Fruit fly (Drosophila melanogaster) whole organism, embryonic: Measurements from ENCODE around the gene CG33784.

Experiments
- CG10274 ChIP-seq: fragments of 200-800 bp; sonication (Bioruptor generic); optimal IDR thresholded peaks from 3 replicates; lab custom pipeline; 2017; ENCODE audit warnings: missing biosample characterization, mild to moderate bottlenecking, missing genetic modification characterization
- CG11456 ChIP-seq: fragments of 200-800 bp; sonication (Bioruptor generic); IDR thresholded peaks from 3 replicates; pipeline ENCODE4 v1.3.6; 2022; ENCODE audit warnings: missing biosample characterization, missing genetic modification characterization
- CG11696 ChIP-seq: fragments of 200-800 bp; sonication (Bioruptor generic); IDR thresholded peaks from 2 replicates; pipeline ENCODE4 v1.3.6; 2022; ENCODE audit warnings: missing biosample characterization, missing genetic modification characterization
- CG12071 ChIP-seq: fragments of 200-800 bp; sonication (Bioruptor generic); optimal IDR thresholded peaks from 3 replicates; lab custom pipeline; 2018; ENCODE audit warnings: missing biosample characterization, mild to moderate bottlenecking, missing genetic modification characterization
- CG14965 ChIP-seq: fragments of 200-800 bp; sonication (Bioruptor generic); optimal IDR thresholded peaks from 2 replicates; lab custom pipeline; 2016; ENCODE audit warnings: missing biosample characterization, missing genetic modification characterization, borderline replicate concordance
- CG15269 ChIP-seq: fragments of 200-800 bp; sonication (Bioruptor generic); optimal IDR thresholded peaks from 2 replicates; lab custom pipeline; 2018; ENCODE audit warnings: missing biosample characterization, mild to moderate bottlenecking, missing genetic modification characterization, moderate library complexity
- CG17361 ChIP-seq: fragments of 200-800 bp; sonication (Bioruptor generic); IDR thresholded peaks from 3 replicates; pipeline ENCODE4 v1.3.6; 2022; ENCODE audit warnings: missing biosample characterization, missing genetic modification characterization
- CG18619 ChIP-seq: fragments of 200-800 bp; sonication (Bioruptor generic); optimal IDR thresholded peaks from 3 replicates; lab custom pipeline; 2017; ENCODE audit warnings: missing biosample characterization, mild to moderate bottlenecking, missing genetic modification characterization
- CG2120 ChIP-seq: fragments of 200-800 bp; sonication (Bioruptor generic); optimal IDR thresholded peaks from 3 replicates; lab custom pipeline; 2016; ENCODE audit warnings: missing biosample characterization, missing genetic modification characterization
- CG2129 ChIP-seq: fragments of 200-800 bp; sonication (Bioruptor generic); IDR thresholded peaks from 2 replicates; pipeline ENCODE4 v1.3.6; 2022; ENCODE audit warnings: missing biosample characterization, missing genetic modification characterization; ENCODE audit not compliant: partially characterized antibody
- CG2202 ChIP-seq: fragments of 200-800 bp; sonication (Bioruptor generic); optimal IDR thresholded peaks from 2 replicates; lab custom pipeline; 2018; ENCODE audit warnings: missing biosample characterization, mild to moderate bottlenecking, missing genetic modification characterization
- CG2712 ChIP-seq: fragments of 200-800 bp; optimal IDR thresholded peaks from 3 replicates; lab custom pipeline; 2019; ENCODE audit warnings: missing biosample characterization, mild to moderate bottlenecking, missing genetic modification characterization, moderate library complexity
- CG31224 ChIP-seq: fragments of 200-800 bp; sonication (Bioruptor generic); IDR thresholded peaks from 2 replicates; pipeline ENCODE4 v1.3.6; 2022; ENCODE audit warnings: missing biosample characterization, missing genetic modification characterization
- CG33557 ChIP-seq: fragments of 200-800 bp; sonication (Bioruptor generic); optimal IDR thresholded peaks from 2 replicates; lab custom pipeline; 2019; ENCODE audit warnings: missing biosample characterization, mild to moderate bottlenecking, missing genetic modification characterization, moderate library complexity
- CG3838 ChIP-seq: fragments of 200-800 bp; sonication (Bioruptor generic); optimal IDR thresholded peaks from 3 replicates; lab custom pipeline; 2016; ENCODE audit warnings: missing biosample characterization, missing genetic modification characterization
- CG5245 ChIP-seq: fragments of 200-800 bp; sonication (Bioruptor generic); optimal IDR thresholded peaks from 3 replicates; lab custom pipeline; 2016; ENCODE audit warnings: missing biosample characterization, missing genetic modification characterization
- CG6272 ChIP-seq: fragments of 200-800 bp; sonication (Bioruptor generic); IDR thresholded peaks from 2 replicates; pipeline ENCODE4 v1.3.6; 2022; ENCODE audit warnings: missing biosample characterization, missing genetic modification characterization
- CG6854 ChIP-seq: fragments of 200-800 bp; sonication (Bioruptor generic); optimal IDR thresholded peaks from 3 replicates; lab custom pipeline; 2017; ENCODE audit warnings: missing biosample characterization, mild to moderate bottlenecking, missing genetic modification characterization
- CG7556 ChIP-seq: fragments of 200-800 bp; sonication (Bioruptor generic); optimal IDR thresholded peaks from 2 replicates; lab custom pipeline; 2017; ENCODE audit warnings: missing biosample characterization, mild to moderate bottlenecking, missing genetic modification characterization
- CG7963 ChIP-seq: fragments of 200-800 bp; sonication (Bioruptor generic); IDR thresholded peaks from 3 replicates; pipeline ENCODE4 v1.3.6; 2022; ENCODE audit warnings: missing biosample characterization, missing genetic modification characterization; ENCODE audit not compliant: partially characterized antibody
- CG9437 ChIP-seq: fragments of 200-800 bp; sonication (Bioruptor generic); optimal IDR thresholded peaks from 2 replicates; lab custom pipeline; 2018; ENCODE audit warnings: missing biosample characterization, mild to moderate bottlenecking, missing genetic modification characterization
- CG9876 ChIP-seq: fragments of 200-800 bp; sonication (Bioruptor generic); optimal IDR thresholded peaks from 2 replicates; lab custom pipeline; 2016; ENCODE audit warnings: missing biosample characterization, missing genetic modification characterization
- Dad ChIP-seq: fragments of 200-800 bp; sonication (Bioruptor generic); optimal IDR thresholded peaks from 3 replicates; lab custom pipeline; 2016; ENCODE audit warnings: missing biosample characterization, missing genetic modification characterization
- E2f1 ChIP-seq: fragments of 200-800 bp; sonication (Bioruptor generic); IDR thresholded peaks from 2 replicates; pipeline ENCODE4 v1.3.6; 2022; ENCODE audit warnings: missing biosample characterization, missing genetic modification characterization
- HLH4C ChIP-seq: fragments of 200-800 bp; sonication (Bioruptor generic); IDR thresholded peaks from 3 replicates; pipeline ENCODE4 v1.3.6; 2022; ENCODE audit warnings: missing biosample characterization, missing genetic modification characterization; ENCODE audit not compliant: partially characterized antibody
- Hmr ChIP-seq: fragments of 200-800 bp; sonication (Bioruptor generic); optimal IDR thresholded peaks from 3 replicates; lab custom pipeline; 2017; ENCODE audit warnings: mild to moderate bottlenecking, missing biosample characterization, missing genetic modification reagents, missing genetic modification characterization
- Max ChIP-seq: fragments of 200-800 bp; sonication (Bioruptor generic); optimal IDR thresholded peaks from 2 replicates; lab custom pipeline; 2016; ENCODE audit warnings: missing biosample characterization, mild to moderate bottlenecking, missing genetic modification characterization
- NFAT ChIP-seq: fragments of 200-800 bp; sonication (Bioruptor generic); IDR thresholded peaks from 2 replicates; pipeline ENCODE4 v1.3.6; 2022; ENCODE audit warnings: missing biosample characterization, missing genetic modification characterization
- NfI ChIP-seq: fragments of 200-800 bp; sonication (Bioruptor generic); optimal IDR thresholded peaks from 3 replicates; lab custom pipeline; 2018; ENCODE audit warnings: missing biosample characterization, mild to moderate bottlenecking, missing genetic modification characterization, moderate library complexity
- Pdp1 ChIP-seq, 2 experiments: fragments of 200-800 bp; sonication (Bioruptor generic); optimal IDR thresholded peaks; 3 replicates each; lab custom pipeline; 2016; ENCODE audit warnings: missing biosample characterization in 2 of 2, missing genetic modification characterization in 2 of 2, mild to moderate bottlenecking in 1 of 2, moderate library complexity in 1 of 2
- Six4 ChIP-seq: fragments of 200-800 bp; sonication (Bioruptor generic); optimal IDR thresholded peaks from 2 replicates; lab custom pipeline; 2016; ENCODE audit warnings: missing biosample characterization, missing genetic modification characterization
- Sox102F ChIP-seq: fragments of 200-800 bp; sonication (Bioruptor generic); optimal IDR thresholded peaks from 2 replicates; lab custom pipeline; 2018; ENCODE audit warnings: missing biosample characterization, mild to moderate bottlenecking, missing genetic modification characterization, moderate library complexity
- Stat92E ChIP-seq, 3 experiments: fragments of >200 bp in 2 of 3; fragments of 200-800 bp in 1 of 3; sonication (Bioruptor generic) in 1 of 3; optimal IDR thresholded peaks; 2 replicates each; lab custom pipeline; 2017 to 2019; ENCODE audit warnings: missing biosample characterization in 3 of 3, missing genetic modification characterization in 3 of 3, mild to moderate bottlenecking in 1 of 3, moderate library complexity in 1 of 3
- ap ChIP-seq: fragments of 200-800 bp; sonication (Bioruptor generic); IDR thresholded peaks from 2 replicates; pipeline ENCODE4 v1.3.6; 2022; ENCODE audit warnings: missing biosample characterization, missing genetic modification characterization
- ara ChIP-seq: fragments of 200-800 bp; sonication (Bioruptor generic); IDR thresholded peaks from 2 replicates; pipeline ENCODE4 v1.3.6; 2022; ENCODE audit warnings: missing biosample characterization, missing genetic modification characterization
- ase ChIP-seq: fragments of 200-800 bp; sonication (Bioruptor generic); IDR thresholded peaks from 3 replicates; pipeline ENCODE4 v1.3.6; 2022; ENCODE audit warnings: missing biosample characterization, missing genetic modification characterization
- bab2 ChIP-seq: fragments of 200-800 bp; sonication (Bioruptor generic); optimal IDR thresholded peaks from 2 replicates; lab custom pipeline; 2016; ENCODE audit warnings: missing biosample characterization, missing genetic modification characterization
- chn ChIP-seq: fragments of 200-800 bp; sonication (Bioruptor generic); optimal IDR thresholded peaks from 2 replicates; lab custom pipeline; 2016; ENCODE audit warnings: missing biosample characterization, missing genetic modification characterization
- ci ChIP-seq: fragments of 200-800 bp; sonication (Bioruptor generic); IDR thresholded peaks from 3 replicates; pipeline ENCODE4 v1.3.6; 2022; ENCODE audit warnings: missing biosample characterization, missing genetic modification characterization
- corto ChIP-seq: fragments of 200-800 bp; sonication (Bioruptor generic); optimal IDR thresholded peaks from 2 replicates; lab custom pipeline; 2016; ENCODE audit warnings: missing biosample characterization, mild to moderate bottlenecking, missing genetic modification characterization, moderate library complexity
- dm ChIP-seq: fragments of 200-800 bp; sonication (Bioruptor generic); optimal IDR thresholded peaks from 3 replicates; lab custom pipeline; 2016; ENCODE audit warnings: missing biosample characterization, missing genetic modification characterization
- fd102C ChIP-seq: fragments of 200-800 bp; sonication (Bioruptor generic); optimal IDR thresholded peaks from 2 replicates; lab custom pipeline; 2018; ENCODE audit warnings: missing biosample characterization, mild to moderate bottlenecking, missing genetic modification characterization, moderate library complexity
- fd3F ChIP-seq: fragments of 200-800 bp; sonication (Bioruptor generic); optimal IDR thresholded peaks from 2 replicates; lab custom pipeline; 2018; ENCODE audit warnings: missing biosample characterization, mild to moderate bottlenecking, missing genetic modification characterization, moderate library complexity
- fd64A ChIP-seq: fragments of 200-800 bp; sonication (Bioruptor generic); optimal IDR thresholded peaks from 3 replicates; lab custom pipeline; 2018; ENCODE audit warnings: missing biosample characterization, mild to moderate bottlenecking, missing genetic modification characterization
- gro ChIP-seq: fragments of 200-800 bp; sonication (Bioruptor generic); optimal IDR thresholded peaks from 2 replicates; lab custom pipeline; 2016; ENCODE audit warnings: missing biosample characterization, missing genetic modification characterization
- her ChIP-seq: fragments of 200-800 bp; sonication (Bioruptor generic); optimal IDR thresholded peaks from 2 replicates; lab custom pipeline; 2016; ENCODE audit warnings: missing biosample characterization, missing genetic modification characterization
- jing ChIP-seq: fragments of 200-800 bp; sonication (Bioruptor generic); optimal IDR thresholded peaks from 2 replicates; lab custom pipeline; 2018; ENCODE audit warnings: missing biosample characterization, mild to moderate bottlenecking, missing genetic modification characterization
- maf-S ChIP-seq: fragments of 200-800 bp; sonication (Bioruptor generic); optimal IDR thresholded peaks from 2 replicates; lab custom pipeline; 2016; ENCODE audit warnings: missing biosample characterization, missing genetic modification characterization
- repo ChIP-seq: fragments of 200-800 bp; sonication (Bioruptor generic); optimal IDR thresholded peaks from 2 replicates; lab custom pipeline; 2016; ENCODE audit warnings: missing biosample characterization, missing genetic modification characterization
- ro ChIP-seq: fragments of 200-800 bp; sonication (Bioruptor generic); IDR thresholded peaks from 2 replicates; pipeline ENCODE4 v1.3.6; 2022; ENCODE audit warnings: missing biosample characterization, missing genetic modification characterization
- vfl ChIP-seq: fragments of 200-800 bp; sonication (Bioruptor generic); optimal IDR thresholded peaks from 2 replicates; lab custom pipeline; 2016; ENCODE audit warnings: missing biosample characterization, missing genetic modification characterization

Gene CG33784

dm6 chr3R:10084914-10085313 is 17.2 kb downstream of the CG33784 start (continued):
- TF ChIP-seq E2f1 (GFP tag; lab: Robert Waterston, UW) = peak; percentile 41; the same call in 1 of the 2 replicates
- TF ChIP-seq CG2202 (tag; lab: Kevin White, UChicago) = no peak
- TF ChIP-seq CG2129 (GFP tag; lab: Robert Waterston, UW) = no peak
- peak; percentile 17 for TF ChIP-seq NfI (GFP tag; lab: Kevin White, UChicago)
- 0 out of 3 replicates have a peak, but pooled peaks have one; percentile 11 for TF ChIP-seq CG17361
- TF ChIP-seq ro (GFP tag; lab: Robert Waterston, UW) = no peak
- TF ChIP-seq CG18619 (GFP tag; lab: Kevin White, UChicago) = peak; percentile 56
- peak; percentile 13 for TF ChIP-seq CG7556 (GFP tag; lab: Kevin White, UChicago)
- TF ChIP-seq Sox102F (GFP tag; lab: Kevin White, UChicago) = peak; percentile 7
- TF ChIP-seq ase (GFP tag; lab: Robert Waterston, UW) = no peak
- peak; percentile 22 for TF ChIP-seq CG10274 (GFP tag; lab: Kevin White, UChicago)
- peak; percentile 31 for TF ChIP-seq fd3F (GFP tag; lab: Kevin White, UChicago)
- TF ChIP-seq Six4 = no peak
- TF ChIP-seq ara (GFP tag; lab: Robert Waterston, UW) = no peak
- TF ChIP-seq her (GFP tag; lab: Kevin White, UChicago) = peak; percentile 7
- no peak for TF ChIP-seq CG7963 (GFP tag; lab: Robert Waterston, UW)
- TF ChIP-seq CG2712 (tag; lab: Kevin White, UChicago) = peak; percentile 9
- TF ChIP-seq CG6272 (GFP tag; lab: Robert Waterston, UW) = 0 out of 2 replicates have a peak, but pooled peaks have one; percentile 6
- TF ChIP-seq gro (GFP tag; lab: Kevin White, UChicago) = peak; percentile 58
- TF ChIP-seq fd102C (GFP tag; lab: Kevin White, UChicago) = no peak
- no peak for TF ChIP-seq CG14965 (GFP tag; lab: Kevin White, UChicago)
- TF ChIP-seq CG15269 (tag; lab: Kevin White, UChicago) = peak; percentile 35
- TF ChIP-seq CG5245 = no peak
- peak; percentile 26 for TF ChIP-seq vfl (GFP tag; lab: Kevin White, UChicago)
- TF ChIP-seq CG9876 = peak; percentile 28
- peak; percentile 25 for TF ChIP-seq CG12071 (GFP tag; lab: Kevin White, UChicago)

- TF ChIP-seq CG2120 (no peak), jing (no peak), bab2 (no peak), repo (GFP tag; lab: Kevin White, UChicago) (no peak), CG31224 (GFP tag; lab: Robert Waterston, UW) (no peak), CG6854 (GFP tag; lab: Kevin White, UChicago) (no peak), Max (GFP tag; lab: Kevin White, UChicago) (no peak), CG11696 (GFP tag; lab: Robert Waterston, UW) (no peak), CG9437 (peak; percentile 52), ci (peak; percentile 50; the same call in 1 of the 3 replicates), Hmr (no peak), Stat92E (GFP tag; optimal IDR thresholded peaks at IDR 0.05; lab: Kevin White, UChicago) (no peak), fd64A (no peak), dm (GFP tag; lab: Kevin White, UChicago) (no peak), chn (GFP tag; lab: Kevin White, UChicago) (no peak), corto (no peak), ap (GFP tag; lab: Robert Waterston, UW) (no peak), Pdp1 (GFP tag; optimal IDR thresholded peaks at IDR 0.05; lab: Kevin White, UChicago) (peak in 1 of 2 experiments; percentile 49), Dad (GFP tag; lab: Kevin White, UChicago) (no peak), CG11456 (GFP tag; lab: Robert Waterston, UW) (no peak), HLH4C (no peak), CG3838 (no peak), CG2202 (tag; lab: Kevin White, UChicago) (no peak), maf-S (GFP tag; lab: Kevin White, UChicago) (no peak), CG33557 (no peak), NFAT (no peak)
Observed at dm6 chr3R:10086222-10086621, 18.5 kb downstream of the CG33784 start.
